Fruit fly (Drosophila melanogaster) whole organism, embryonic: ENCODE measurements around the gene Tlk.
A peak's percentile ranks its signal among the peaks of the same experiment; 100 is the strongest.

Source experiments
- Asciz ChIP-seq: fragments of 200-800 bp; sonication (Bioruptor generic); optimal IDR thresholded peaks from 2 replicates; lab custom pipeline; 2017; ENCODE audit warnings: missing biosample characterization, mild to moderate bottlenecking, missing genetic modification characterization, missing genetic modification reagents
- Awh ChIP-seq: fragments of 200-800 bp; sonication (Bioruptor generic); IDR thresholded peaks from 2 replicates; pipeline ENCODE4, ENCODE4 v1.3.6; 2022; ENCODE audit warnings: missing biosample characterization, missing genetic modification characterization
- Bgb ChIP-seq: fragments of 200-800 bp; sonication (Bioruptor generic); IDR thresholded peaks from 2 replicates; pipeline ENCODE4 v1.3.6; 2022; ENCODE audit warnings: missing biosample characterization, missing genetic modification characterization; ENCODE audit not compliant: partially characterized antibody
- Blimp-1 ChIP-seq: fragments of 200-800 bp; sonication (Bioruptor generic); optimal IDR thresholded peaks from 3 replicates; lab custom pipeline; 2018; ENCODE audit warnings: missing biosample characterization, missing genetic modification characterization, mild to moderate bottlenecking, moderate library complexity, missing genetic modification reagents
- CG10543 ChIP-seq: fragments of 200-800 bp; sonication (Bioruptor generic); optimal IDR thresholded peaks from 3 replicates; lab custom pipeline; 2017; ENCODE audit warnings: missing biosample characterization, mild to moderate bottlenecking, missing genetic modification characterization, moderate library complexity
- CG11696 ChIP-seq: fragments of 200-800 bp; sonication (Bioruptor generic); IDR thresholded peaks from 2 replicates; pipeline ENCODE4 v1.3.6; 2022; ENCODE audit warnings: missing biosample characterization, missing genetic modification characterization
- CG16863 ChIP-seq: fragments of 200-800 bp; sonication (Bioruptor generic); optimal IDR thresholded peaks from 3 replicates; lab custom pipeline; 2016; ENCODE audit warnings: missing biosample characterization, missing genetic modification characterization
- CG34376 ChIP-seq: fragments of 200-800 bp; sonication (Bioruptor generic); optimal IDR thresholded peaks from 2 replicates; lab custom pipeline; 2018; ENCODE audit warnings: missing biosample characterization, mild to moderate bottlenecking, missing genetic modification characterization
- CG4424 ChIP-seq: fragments of 200-800 bp; sonication (Bioruptor generic); optimal IDR thresholded peaks from 3 replicates; lab custom pipeline; 2016; ENCODE audit warnings: missing biosample characterization, missing genetic modification characterization
- CG4820 ChIP-seq: fragments of 200-800 bp; sonication (Bioruptor generic); optimal IDR thresholded peaks from 3 replicates; lab custom pipeline; 2016; ENCODE audit warnings: missing biosample characterization, missing genetic modification characterization
- CG5245 ChIP-seq: fragments of 200-800 bp; sonication (Bioruptor generic); optimal IDR thresholded peaks from 3 replicates; lab custom pipeline; 2016; ENCODE audit warnings: missing biosample characterization, missing genetic modification characterization
- CG6791 ChIP-seq: fragments of 200-800 bp; sonication (Bioruptor generic); IDR thresholded peaks from 3 replicates; pipeline ENCODE4 v1.3.6; 2022; ENCODE audit warnings: missing biosample characterization, missing genetic modification characterization; ENCODE audit not compliant: partially characterized antibody
- CG6854 ChIP-seq: fragments of 200-800 bp; sonication (Bioruptor generic); optimal IDR thresholded peaks from 3 replicates; lab custom pipeline; 2017; ENCODE audit warnings: missing biosample characterization, mild to moderate bottlenecking, missing genetic modification characterization
- CTCF ChIP-seq: fragments of 200-800 bp; sonication (Bioruptor generic); optimal IDR thresholded peaks from 2 replicates; lab custom pipeline; 2017; ENCODE audit warnings: missing biosample characterization, mild to moderate bottlenecking, missing genetic modification characterization, moderate library complexity
- Chrac-16 ChIP-seq: fragments of 200-800 bp; sonication (Bioruptor generic); optimal IDR thresholded peaks from 3 replicates; lab custom pipeline; 2016; ENCODE audit warnings: missing biosample characterization, missing genetic modification characterization
- CrebB ChIP-seq: fragments of 200-800 bp; sonication (Bioruptor generic); optimal IDR thresholded peaks from 3 replicates; lab custom pipeline; 2018; ENCODE audit warnings: missing biosample characterization, mild to moderate bottlenecking, missing genetic modification characterization
- D ChIP-seq, 2 experiments: fragments of 200-800 bp in 1 of 2; fragments of >200 bp in 1 of 2; sonication (Bioruptor generic) in 1 of 2; optimal IDR thresholded peaks; 2 replicates in 1 of 2; 3 replicates in 1 of 2; lab custom pipeline; 2017; ENCODE audit warnings: mild to moderate bottlenecking in 1 of 2, missing biosample characterization in 1 of 2, missing genetic modification characterization in 1 of 2, missing genetic modification reagents in 1 of 2
- Gug ChIP-seq: fragments of 200-800 bp; sonication (Bioruptor generic); IDR thresholded peaks from 4 replicates; pipeline ENCODE4 v1.3.6; 2022; ENCODE audit warnings: missing biosample characterization, missing genetic modification characterization
- Hr3 ChIP-seq: fragments of 200-800 bp; sonication (Bioruptor generic); optimal IDR thresholded peaks from 3 replicates; lab custom pipeline; 2016; ENCODE audit warnings: missing biosample characterization, missing genetic modification characterization
- Mad ChIP-seq: fragments of 200-800 bp; sonication (Bioruptor generic); optimal IDR thresholded peaks from 2 replicates; lab custom pipeline; 2016; ENCODE audit warnings: missing biosample characterization, missing genetic modification characterization
- Nf-YB ChIP-seq: fragments of 200-800 bp; sonication (Bioruptor generic); optimal IDR thresholded peaks from 3 replicates; lab custom pipeline; 2019; ENCODE audit warnings: missing biosample characterization, mild to moderate bottlenecking, missing genetic modification characterization, moderate library complexity
- Oaz ChIP-seq: fragments of 200-800 bp; sonication (Bioruptor generic); IDR thresholded peaks from 2 replicates; pipeline ENCODE4 v1.3.6; 2022; ENCODE audit warnings: missing biosample characterization, missing genetic modification characterization
- Ptx1 ChIP-seq: fragments of 200-800 bp; sonication (Bioruptor generic); IDR thresholded peaks from 2 replicates; pipeline ENCODE4 v1.3.6; 2022; ENCODE audit warnings: missing biosample characterization, missing genetic modification characterization
- Ravus ChIP-seq: fragments of 200-800 bp; sonication (Bioruptor generic); IDR thresholded peaks from 2 replicates; pipeline ENCODE4 v1.3.6; 2022; ENCODE audit warnings: missing biosample characterization, missing genetic modification characterization
- YL-1 ChIP-seq: fragments of 200-800 bp; sonication (Bioruptor generic); optimal IDR thresholded peaks from 3 replicates; lab custom pipeline; 2017; ENCODE audit warnings: missing biosample characterization, mild to moderate bottlenecking, missing genetic modification characterization
- aop ChIP-seq: fragments of 200-800 bp; sonication (Bioruptor generic); IDR thresholded peaks from 2 replicates; pipeline ENCODE4 v1.3.6; 2022; ENCODE audit warnings: missing biosample characterization, missing genetic modification characterization
- br ChIP-seq: fragments of >200 bp; optimal IDR thresholded peaks from 2 replicates; lab custom pipeline; 2017
- chn ChIP-seq: fragments of 200-800 bp; sonication (Bioruptor generic); optimal IDR thresholded peaks from 2 replicates; lab custom pipeline; 2016; ENCODE audit warnings: missing biosample characterization, missing genetic modification characterization
- ci ChIP-seq: fragments of 200-800 bp; sonication (Bioruptor generic); IDR thresholded peaks from 3 replicates; pipeline ENCODE4 v1.3.6; 2022; ENCODE audit warnings: missing biosample characterization, missing genetic modification characterization
- da ChIP-seq: fragments of 200-800 bp; sonication (Bioruptor generic); optimal IDR thresholded peaks from 2 replicates; lab custom pipeline; 2016; ENCODE audit warnings: missing biosample characterization, missing genetic modification characterization
- ems ChIP-seq: fragments of 200-800 bp; sonication (Bioruptor generic); optimal IDR thresholded peaks from 3 replicates; lab custom pipeline; 2016; ENCODE audit warnings: missing biosample characterization, missing genetic modification characterization
- esg ChIP-seq: fragments of 200-800 bp; sonication (Bioruptor generic); conservative IDR thresholded peaks from 2 replicates; pipeline ENCODE4 v1.3.6; 2022; ENCODE audit warnings: missing biosample characterization, missing genetic modification characterization
- exex ChIP-seq: fragments of 200-800 bp; sonication (Bioruptor generic); optimal IDR thresholded peaks from 4 replicates; lab custom pipeline; 2018; ENCODE audit warnings: missing biosample characterization, mild to moderate bottlenecking, missing genetic modification characterization, moderate library complexity
- fu2 ChIP-seq: fragments of 200-800 bp; sonication (Bioruptor generic); optimal IDR thresholded peaks from 2 replicates; lab custom pipeline; 2016; ENCODE audit warnings: missing biosample characterization, missing genetic modification characterization
- grn ChIP-seq: fragments of 200-800 bp; sonication (Bioruptor generic); optimal IDR thresholded peaks from 3 replicates; lab custom pipeline; 2017; ENCODE audit warnings: missing biosample characterization, missing genetic modification characterization
- gt ChIP-seq: fragments of 200-800 bp; sonication (Bioruptor generic); IDR thresholded peaks from 2 replicates; pipeline ENCODE4 v1.3.6; 2022; ENCODE audit warnings: missing biosample characterization, missing genetic modification characterization
- ham ChIP-seq: fragments of 200-800 bp; sonication (Bioruptor generic); IDR thresholded peaks from 2 replicates; pipeline ENCODE4 v1.3.6; 2022; ENCODE audit warnings: missing biosample characterization, missing genetic modification characterization
- jing ChIP-seq: fragments of 200-800 bp; sonication (Bioruptor generic); optimal IDR thresholded peaks from 2 replicates; lab custom pipeline; 2018; ENCODE audit warnings: missing biosample characterization, mild to moderate bottlenecking, missing genetic modification characterization
- ken ChIP-seq: fragments of 200-800 bp; sonication (Bioruptor generic); IDR thresholded peaks from 3 replicates; pipeline ENCODE4 v1.3.6; 2022; ENCODE audit warnings: missing biosample characterization, missing genetic modification characterization
- oc ChIP-seq: fragments of 200-800 bp; sonication (Bioruptor generic); optimal IDR thresholded peaks from 2 replicates; lab custom pipeline; 2018; ENCODE audit warnings: missing biosample characterization, mild to moderate bottlenecking, missing genetic modification characterization, moderate library complexity
- onecut ChIP-seq: fragments of 200-800 bp; sonication (Bioruptor generic); IDR thresholded peaks from 2 replicates; pipeline ENCODE4 v1.3.6; 2022; ENCODE audit warnings: missing biosample characterization, missing genetic modification characterization
- p53 ChIP-seq: fragments of 200-800 bp; sonication (Bioruptor generic); optimal IDR thresholded peaks from 2 replicates; lab custom pipeline; 2016; ENCODE audit warnings: missing biosample characterization, missing genetic modification characterization
- pb ChIP-seq: fragments of 200-800 bp; sonication (Bioruptor generic); optimal IDR thresholded peaks from 3 replicates; lab custom pipeline; 2016; ENCODE audit warnings: missing biosample characterization, missing genetic modification characterization
- pfk ChIP-seq: fragments of 200-800 bp; sonication (Bioruptor generic); optimal IDR thresholded peaks from 2 replicates; lab custom pipeline; 2018; ENCODE audit warnings: missing biosample characterization, mild to moderate bottlenecking, missing genetic modification characterization, moderate library complexity
- pros ChIP-seq: fragments of 200-800 bp; sonication (Bioruptor generic); optimal IDR thresholded peaks from 3 replicates; lab custom pipeline; 2019; ENCODE audit warnings: missing biosample characterization, mild to moderate bottlenecking, missing genetic modification characterization, moderate library complexity
- psq ChIP-seq: fragments of 200-800 bp; sonication (Bioruptor generic); optimal IDR thresholded peaks from 2 replicates; lab custom pipeline; 2017; ENCODE audit warnings: missing biosample characterization, missing genetic modification characterization
- ranshi ChIP-seq: fragments of 200-800 bp; sonication (Bioruptor generic); IDR thresholded peaks from 2 replicates; pipeline ENCODE4 v1.3.6; 2022; ENCODE audit warnings: missing biosample characterization, missing genetic modification characterization
- scrt ChIP-seq: fragments of 200-800 bp; sonication (Bioruptor generic); optimal IDR thresholded peaks from 2 replicates; lab custom pipeline; 2018; ENCODE audit warnings: missing biosample characterization, mild to moderate bottlenecking, missing genetic modification characterization, moderate library complexity
- trem ChIP-seq: fragments of 200-800 bp; optimal IDR thresholded peaks from 3 replicates; lab custom pipeline; 2019; ENCODE audit warnings: missing biosample characterization, mild to moderate bottlenecking, missing genetic modification characterization, moderate library complexity
- zfh1 ChIP-seq: fragments of 200-800 bp; sonication (Bioruptor generic); IDR thresholded peaks from 3 replicates; pipeline ENCODE4 v1.3.6; 2022; ENCODE audit warnings: missing biosample characterization, missing genetic modification characterization

Tlk gene

DNA sequence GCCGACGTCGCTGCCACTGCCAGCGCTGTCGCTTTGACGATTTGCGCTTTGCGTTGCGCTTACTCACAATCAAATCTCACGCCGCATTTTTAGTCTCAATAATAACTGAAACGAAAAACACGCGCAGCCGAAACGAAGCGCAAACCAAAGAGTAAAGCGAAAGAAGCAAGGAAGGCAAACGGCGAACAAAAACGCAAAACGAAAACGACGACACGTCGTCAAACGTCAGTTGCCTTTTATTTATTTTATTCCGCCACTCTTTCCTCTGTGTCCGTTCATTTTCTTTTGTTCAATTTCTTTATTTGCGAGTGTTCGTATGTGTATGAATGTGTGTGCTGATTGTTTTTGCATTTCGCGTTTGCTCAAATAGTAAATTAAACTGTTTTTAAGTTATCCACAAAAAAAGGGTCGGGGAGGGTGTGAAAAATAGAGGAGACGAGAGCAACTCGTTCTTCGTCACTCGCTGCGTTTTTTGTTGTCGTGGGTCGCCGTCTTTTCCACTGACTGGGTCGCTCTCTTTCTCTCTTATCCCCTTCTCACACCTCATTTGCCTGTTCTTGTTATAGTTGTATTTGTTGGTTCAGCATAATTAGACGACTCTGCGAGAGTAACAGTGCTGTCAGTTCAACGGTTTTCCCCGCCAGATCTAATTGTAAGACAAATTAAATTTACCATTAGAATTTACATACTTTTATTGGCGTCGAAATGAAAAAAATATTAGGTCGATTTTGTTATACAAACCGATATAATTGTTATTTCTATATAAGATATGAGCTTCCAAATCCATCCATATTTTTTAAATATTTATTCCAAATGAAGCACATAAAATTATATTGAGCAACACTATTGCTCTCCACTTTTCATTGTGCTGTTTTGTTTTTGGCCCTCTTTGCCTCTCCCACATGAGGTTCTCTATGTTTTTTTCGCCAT lies 53.3 kb downstream of the Tlk start (continued):
- TF ChIP-seq CG4424 (GFP tag; lab: Kevin White, UChicago), result peak; percentile 62
- peak; percentile 11 for TF ChIP-seq jing (GFP tag; lab: Kevin White, UChicago)
- TF ChIP-seq CG16863, result no peak
- TF ChIP-seq chn (GFP tag; lab: Kevin White, UChicago), result peak; percentile 44
- no peak for TF ChIP-seq aop (GFP tag; lab: Robert Waterston, UW)
- TF ChIP-seq CG10543 (GFP tag; lab: Kevin White, UChicago), result peak; percentile 88
- peak; percentile 52 for TF ChIP-seq ems (GFP tag; lab: Kevin White, UChicago)
- TF ChIP-seq br (lab: Kevin White, UChicago), result no peak
- TF ChIP-seq fu2, result no peak
- TF ChIP-seq Blimp-1 (GFP tag; lab: Kevin White, UChicago), result peak; percentile 68
- TF ChIP-seq ham, result no peak
- TF ChIP-seq da (GFP tag; lab: Kevin White, UChicago), result no peak
- TF ChIP-seq zfh1 (GFP tag; lab: Robert Waterston, UW), result peak; percentile 71
- TF ChIP-seq Chrac-16 (GFP tag; lab: Kevin White, UChicago), result peak; percentile 48
- TF ChIP-seq CG4820, result peak; percentile 55
- TF ChIP-seq Ravus (GFP tag; lab: Robert Waterston, UW), result peak; percentile 19; the same call in 1 of the 2 replicates
- TF ChIP-seq D (optimal IDR thresholded peaks at IDR 0.05; lab: Kevin White, UChicago), result no peak
- TF ChIP-seq D (GFP tag; optimal IDR thresholded peaks at IDR 0.05; lab: Kevin White, UChicago), result peak; percentile 52
- no peak for TF ChIP-seq YL-1 (GFP tag; lab: Kevin White, UChicago)
- TF ChIP-seq CG5245 (GFP tag; lab: Kevin White, UChicago), result no peak
- peak; percentile 76 for TF ChIP-seq scrt
- peak; percentile 25 for TF ChIP-seq Asciz (GFP tag; lab: Kevin White, UChicago)
- no peak for TF ChIP-seq gt
- TF ChIP-seq pfk (GFP tag; lab: Kevin White, UChicago), result no peak
- peak; percentile 54 for TF ChIP-seq CrebB
- no peak for TF ChIP-seq ken (GFP tag; lab: Robert Waterston, UW)
- TF ChIP-seq CG6854 (GFP tag; lab: Kevin White, UChicago), result peak; percentile 65
- peak; percentile 51 for TF ChIP-seq trem (tag; lab: Kevin White, UChicago)
- no peak for TF ChIP-seq Mad (GFP tag; lab: Kevin White, UChicago)
- no peak for TF ChIP-seq CG6791
- no peak for TF ChIP-seq grn (GFP tag; lab: Kevin White, UChicago)
- TF ChIP-seq Nf-YB (GFP tag; lab: Kevin White, UChicago), result peak; percentile 60
- no peak for TF ChIP-seq CG11696 (GFP tag; lab: Robert Waterston, UW)
- TF ChIP-seq pb (GFP tag; lab: Kevin White, UChicago), result no peak
- no peak for TF ChIP-seq p53 (GFP tag; lab: Kevin White, UChicago)
- no peak for TF ChIP-seq CTCF
- peak; percentile 49 for TF ChIP-seq Hr3 (GFP tag; lab: Kevin White, UChicago)
- TF ChIP-seq Oaz (GFP tag; lab: Robert Waterston, UW), result no peak
- no peak for TF ChIP-seq Bgb (GFP tag; lab: Robert Waterston, UW)
- no peak for TF ChIP-seq Awh (GFP tag; lab: Robert Waterston, UW)
- peak; percentile 94 for TF ChIP-seq pros
- TF ChIP-seq psq (GFP tag; lab: Kevin White, UChicago), result peak; percentile 87
- TF ChIP-seq ci, result no peak
- peak; percentile 53 for TF ChIP-seq Ptx1 (GFP tag; lab: Robert Waterston, UW)
- TF ChIP-seq exex (tag; lab: Kevin White, UChicago), result peak; percentile 64
- peak; percentile 27 for TF ChIP-seq onecut (GFP tag; lab: Robert Waterston, UW)
- TF ChIP-seq esg (GFP tag; lab: Robert Waterston, UW), result peak; percentile 49; the same call in 1 of the 2 replicates
- TF ChIP-seq ranshi (GFP tag; lab: Robert Waterston, UW), result no peak; the same call in 1 of the 2 replicates
- TF ChIP-seq CG34376 (GFP tag; lab: Kevin White, UChicago), result peak; percentile 72
- TF ChIP-seq Gug (GFP tag; lab: Robert Waterston, UW), result no peak; the same call in 3 of the 4 replicates
- TF ChIP-seq oc (tag; lab: Kevin White, UChicago), result peak; percentile 58
